Fruit fly (Drosophila melanogaster): ENCODE results near the gene hook.

The hook gene

dm6 chr2L:19033288-19033687, at the start of gene hook:
Gene hook, minus strand, starts transcription at chr2L:19033498.
- TF ChIP-seq cic (GFP tag; optimal IDR thresholded peaks at IDR 0.05), result no peak
- no peak for TF ChIP-seq cnc (optimal IDR thresholded peaks at IDR 0.05)
- no peak for TF ChIP-seq CG12768 (GFP tag; optimal IDR thresholded peaks at IDR 0.05)
- TF ChIP-seq Hr96 (GFP tag; optimal IDR thresholded peaks at IDR 0.05), result no peak
- peak; percentile 25 for TF ChIP-seq Mnt (GFP tag; optimal IDR thresholded peaks at IDR 0.05)
- TF ChIP-seq bab1 (GFP tag; optimal IDR thresholded peaks at IDR 0.05), result peak; percentile 19
- no peak for TF ChIP-seq CG1620 (GFP tag; optimal IDR thresholded peaks at IDR 0.05)

- TF ChIP-seq tj (GFP tag; optimal IDR thresholded peaks at IDR 0.05) (no peak), kay (GFP tag; ENCODE audit: borderline replicate concordance) (peak; percentile 7), Mnt (GFP tag; optimal IDR thresholded peaks at IDR 0.05) (no peak), CG12768 (GFP tag; optimal IDR thresholded peaks at IDR 0.05) (no peak), Hr96 (GFP tag; optimal IDR thresholded peaks at IDR 0.05) (no peak), ovo (GFP tag; optimal IDR thresholded peaks at IDR 0.05) (no peak), cnc (optimal IDR thresholded peaks at IDR 0.05) (no peak), CG7101 (tag; optimal IDR thresholded peaks at IDR 0.05) (no peak)
These were observed 46.4 kb upstream of the hook start for dm6 chr2L:19079742-19080141.

dm6 chr2L:19078928-19079327, 45.6 kb upstream of the hook start, which contains the start of gene CG10700:
Gene CG10700, minus strand, starts transcription at chr2L:19079028.
- TF ChIP-seq ovo (GFP tag; optimal IDR thresholded peaks at IDR 0.05) (no peak), CG11617 (GFP tag; optimal IDR thresholded peaks at IDR 0.05) (no peak), CG1620 (GFP tag; optimal IDR thresholded peaks at IDR 0.05) (no peak), cic (GFP tag; optimal IDR thresholded peaks at IDR 0.05) (no peak), Mnt (GFP tag; optimal IDR thresholded peaks at IDR 0.05) (no peak), CG14711 (tag; optimal IDR thresholded peaks at IDR 0.05) (no peak), CG12768 (GFP tag; optimal IDR thresholded peaks at IDR 0.05) (no peak), CG7101 (tag; optimal IDR thresholded peaks at IDR 0.05) (no peak), cnc (optimal IDR thresholded peaks at IDR 0.05) (no peak), pad (GFP tag; optimal IDR thresholded peaks at IDR 0.05) (no peak), Crg-1 (GFP tag; optimal IDR thresholded peaks at IDR 0.05) (no peak), Hr96 (GFP tag; optimal IDR thresholded peaks at IDR 0.05) (no peak), CG5204 (GFP tag; optimal IDR thresholded peaks at IDR 0.05) (no peak), toe (GFP tag; optimal IDR thresholded peaks at IDR 0.05) (no peak), CG7045 (GFP tag; optimal IDR thresholded peaks at IDR 0.05) (no peak), CG33017 (tag; optimal IDR thresholded peaks at IDR 0.05) (no peak), Clk (GFP tag; optimal IDR thresholded peaks at IDR 0.05) (no peak), kay (GFP tag; ENCODE audit: borderline replicate concordance) (no peak), tj (GFP tag; optimal IDR thresholded peaks at IDR 0.05) (no peak), bab1 (GFP tag; optimal IDR thresholded peaks at IDR 0.05) (no peak)

- TF ChIP-seq tj (GFP tag; optimal IDR thresholded peaks at IDR 0.05) (no peak), cnc (optimal IDR thresholded peaks at IDR 0.05) (no peak), toe (GFP tag; optimal IDR thresholded peaks at IDR 0.05) (no peak), pad (GFP tag; optimal IDR thresholded peaks at IDR 0.05) (no peak), CG11617 (GFP tag; optimal IDR thresholded peaks at IDR 0.05) (no peak), CG14711 (tag; optimal IDR thresholded peaks at IDR 0.05) (no peak), Clk (GFP tag; optimal IDR thresholded peaks at IDR 0.05) (no peak), CG7101 (tag; optimal IDR thresholded peaks at IDR 0.05) (no peak), CG1620 (GFP tag; optimal IDR thresholded peaks at IDR 0.05) (no peak), cic (GFP tag; optimal IDR thresholded peaks at IDR 0.05) (no peak), bab1 (GFP tag; optimal IDR thresholded peaks at IDR 0.05) (no peak), Hr96 (GFP tag; optimal IDR thresholded peaks at IDR 0.05) (no peak), ovo (GFP tag; optimal IDR thresholded peaks at IDR 0.05) (no peak), CG33017 (tag; optimal IDR thresholded peaks at IDR 0.05) (no peak), kay (GFP tag; ENCODE audit: borderline replicate concordance) (no peak), CG12768 (GFP tag; optimal IDR thresholded peaks at IDR 0.05) (no peak), Crg-1 (GFP tag; optimal IDR thresholded peaks at IDR 0.05) (no peak), Mnt (GFP tag; optimal IDR thresholded peaks at IDR 0.05) (no peak)
These were observed 41.0 kb upstream of the hook start, which contains the start of gene CG17572 for dm6 chr2L:19074099-19074828. Gene CG17572, minus strand, starts transcription at chr2L:19074149.

- TF ChIP-seq CG5204 (GFP tag; optimal IDR thresholded peaks at IDR 0.05) (no peak), cic (GFP tag; optimal IDR thresholded peaks at IDR 0.05) (no peak), tj (GFP tag; optimal IDR thresholded peaks at IDR 0.05) (no peak), CG7101 (tag; optimal IDR thresholded peaks at IDR 0.05) (no peak), Clk (GFP tag; optimal IDR thresholded peaks at IDR 0.05) (no peak), kay (GFP tag; ENCODE audit: borderline replicate concordance) (no peak)
These were observed 38.4 kb upstream of the hook start for dm6 chr2L:19071713-19072112.

dm6 chr2L:19069548-19070145, 36.3 kb upstream of the hook start, which contains the start of gene CG10702:
Gene CG10702, minus strand, starts transcription at chr2L:19069851.
- TF ChIP-seq CG7045 (GFP tag; optimal IDR thresholded peaks at IDR 0.05), result no peak
- TF ChIP-seq CG1620 (GFP tag; optimal IDR thresholded peaks at IDR 0.05), result no peak
- no peak for TF ChIP-seq CG11617 (GFP tag; optimal IDR thresholded peaks at IDR 0.05)
- no peak for TF ChIP-seq Hr96 (GFP tag; optimal IDR thresholded peaks at IDR 0.05)
- no peak for TF ChIP-seq CG33017 (tag; optimal IDR thresholded peaks at IDR 0.05)
- TF ChIP-seq CG7101 (tag; optimal IDR thresholded peaks at IDR 0.05), result no peak
- no peak for TF ChIP-seq Clk (GFP tag; optimal IDR thresholded peaks at IDR 0.05)
- TF ChIP-seq Crg-1 (GFP tag; optimal IDR thresholded peaks at IDR 0.05), result no peak
- no peak for TF ChIP-seq CG14711 (tag; optimal IDR thresholded peaks at IDR 0.05)
- no peak for TF ChIP-seq cic (GFP tag; optimal IDR thresholded peaks at IDR 0.05)
- TF ChIP-seq toe (GFP tag; optimal IDR thresholded peaks at IDR 0.05), result no peak
- no peak for TF ChIP-seq cnc (optimal IDR thresholded peaks at IDR 0.05)
